Fruit fly (Drosophila melanogaster) whole organism, prepupa: ENCODE data around the gene Snapin.
A peak's percentile ranks its signal among the peaks of the same experiment; 100 is the strongest.

Experiments
- Blimp-1 ChIP-seq: fragments of 200-800 bp; sonication (Bioruptor generic); optimal IDR thresholded peaks from 3 replicates; lab custom pipeline; 2017; ENCODE audit warnings: missing biosample characterization, missing genetic modification characterization, mild to moderate bottlenecking, moderate library complexity, missing genetic modification reagents
- CG10631 ChIP-seq: fragments of 200-800 bp; sonication (Bioruptor generic); optimal IDR thresholded peaks from 2 replicates; lab custom pipeline; 2016; ENCODE audit warnings: missing biosample characterization, missing genetic modification characterization
- CG11294 ChIP-seq: fragments of 200-800 bp; sonication (Bioruptor generic); IDR thresholded peaks from 2 replicates; pipeline ENCODE4 v1.3.6; 2022; ENCODE audit warnings: missing biosample characterization, missing genetic modification characterization
- CG11902 ChIP-seq: fragments of 200-800 bp; sonication (Bioruptor generic); optimal IDR thresholded peaks from 3 replicates; lab custom pipeline; 2016; ENCODE audit warnings: missing biosample characterization, missing genetic modification characterization
- CG15336 ChIP-seq: fragments of 200-800 bp; sonication (Bioruptor generic); IDR thresholded peaks from 2 replicates; pipeline ENCODE4 v1.3.6; 2022; ENCODE audit warnings: missing biosample characterization, missing genetic modification characterization
- CG3032 ChIP-seq: fragments of 200-800 bp; optimal IDR thresholded peaks from 2 replicates; lab custom pipeline; 2019; ENCODE audit warnings: missing biosample characterization, mild to moderate bottlenecking, missing genetic modification characterization, moderate library complexity
- CG31627 ChIP-seq: fragments of 200-800 bp; sonication (Bioruptor generic); optimal IDR thresholded peaks from 3 replicates; lab custom pipeline; 2016; ENCODE audit warnings: missing biosample characterization, missing genetic modification characterization
- CG32006 ChIP-seq: fragments of 200-800 bp; sonication (Bioruptor generic); optimal IDR thresholded peaks from 3 replicates; lab custom pipeline; 2017; ENCODE audit warnings: missing biosample characterization, mild to moderate bottlenecking, missing genetic modification characterization
- CG34406 ChIP-seq: fragments of 200-800 bp; sonication (Bioruptor generic); optimal IDR thresholded peaks from 3 replicates; lab custom pipeline; 2016; ENCODE audit warnings: missing biosample characterization, missing genetic modification characterization
- CG3919 ChIP-seq: fragments of 200-800 bp; sonication (Bioruptor generic); optimal IDR thresholded peaks from 3 replicates; lab custom pipeline; 2016; ENCODE audit warnings: missing biosample characterization, missing genetic modification characterization
- CG4318 ChIP-seq: fragments of 200-800 bp; sonication (Bioruptor generic); optimal IDR thresholded peaks from 3 replicates; lab custom pipeline; 2017; ENCODE audit warnings: missing biosample characterization, mild to moderate bottlenecking, missing genetic modification characterization
- CG6163 ChIP-seq: fragments of 200-800 bp; sonication (Bioruptor generic); IDR thresholded peaks from 3 replicates; pipeline ENCODE4 v1.3.6; 2022; ENCODE audit warnings: missing biosample characterization, missing genetic modification characterization
- CG6808 ChIP-seq: fragments of 200-800 bp; sonication (Bioruptor generic); optimal IDR thresholded peaks from 3 replicates; lab custom pipeline; 2017; ENCODE audit warnings: missing biosample characterization, missing genetic modification characterization, mild to moderate bottlenecking, moderate library complexity, missing genetic modification reagents
- CG6854 ChIP-seq: fragments of 200-800 bp; sonication (Bioruptor generic); optimal IDR thresholded peaks from 2 replicates; lab custom pipeline; 2017; ENCODE audit warnings: missing biosample characterization, mild to moderate bottlenecking, missing genetic modification characterization
- CG7368 ChIP-seq: fragments of 200-800 bp; sonication (Bioruptor generic); optimal IDR thresholded peaks from 3 replicates; lab custom pipeline; 2016; ENCODE audit warnings: missing biosample characterization, missing genetic modification characterization
- CG8119 ChIP-seq: fragments of 200-800 bp; sonication (Bioruptor generic); IDR thresholded peaks from 3 replicates; pipeline ENCODE4 v1.3.6; 2022; ENCODE audit warnings: missing biosample characterization, missing genetic modification characterization
- CG8319 ChIP-seq: fragments of 200-800 bp; sonication (Bioruptor generic); optimal IDR thresholded peaks from 3 replicates; lab custom pipeline; 2016; ENCODE audit warnings: missing biosample characterization, missing genetic modification characterization
- CG8632 ChIP-seq: fragments of 200-800 bp; sonication (Bioruptor generic); optimal IDR thresholded peaks from 3 replicates; lab custom pipeline; 2016; ENCODE audit warnings: missing biosample characterization, missing genetic modification characterization
- CG9139 ChIP-seq: fragments of 200-800 bp; sonication (Bioruptor generic); optimal IDR thresholded peaks from 3 replicates; lab custom pipeline; 2017; ENCODE audit warnings: missing biosample characterization, mild to moderate bottlenecking, missing genetic modification characterization
- Eip78C ChIP-seq: fragments of 200-800 bp; sonication (Bioruptor generic); peaks from one replicate; lab custom pipeline; 2016; ENCODE audit warnings: missing biosample characterization, missing genetic modification characterization
- Ets21C ChIP-seq: fragments of 200-800 bp; sonication (Bioruptor generic); optimal IDR thresholded peaks from 3 replicates; lab custom pipeline; 2016; ENCODE audit warnings: missing biosample characterization, missing genetic modification characterization
- Ets96B ChIP-seq: fragments of 200-800 bp; optimal IDR thresholded peaks from 2 replicates; lab custom pipeline; 2019; ENCODE audit warnings: missing biosample characterization, mild to moderate bottlenecking, missing genetic modification characterization, moderate library complexity
- Hr38 ChIP-seq: sonication (Bioruptor generic); optimal IDR thresholded peaks from 2 replicates; lab custom pipeline; 2016; ENCODE audit warnings: missing biosample characterization, missing genetic modification characterization
- Hr4 ChIP-seq: fragments of 200-800 bp; sonication (Bioruptor generic); optimal IDR thresholded peaks from 3 replicates; lab custom pipeline; 2016; ENCODE audit warnings: missing biosample characterization, missing genetic modification characterization
- Lpt ChIP-seq: fragments of 200-800 bp; sonication (Bioruptor generic); optimal IDR thresholded peaks from 3 replicates; lab custom pipeline; 2016; ENCODE audit warnings: missing biosample characterization, missing genetic modification characterization
- Met ChIP-seq: fragments of 200-800 bp; sonication (Bioruptor generic); optimal IDR thresholded peaks from 3 replicates; lab custom pipeline; 2016; ENCODE audit warnings: missing biosample characterization, missing genetic modification characterization
- OdsH ChIP-seq: fragments of 200-800 bp; sonication (Bioruptor generic); optimal IDR thresholded peaks from 3 replicates; lab custom pipeline; 2016; ENCODE audit warnings: missing biosample characterization, missing genetic modification characterization
- Smox ChIP-seq: fragments of 200-800 bp; sonication (Bioruptor generic); optimal IDR thresholded peaks from 3 replicates; lab custom pipeline; 2016; ENCODE audit warnings: missing biosample characterization, missing genetic modification characterization
- Sox15 ChIP-seq: fragments of 200-800 bp; sonication (Bioruptor generic); optimal IDR thresholded peaks from 3 replicates; lab custom pipeline; 2016; ENCODE audit warnings: missing biosample characterization, missing genetic modification characterization
- achi ChIP-seq: fragments of 200-800 bp; sonication (Bioruptor generic); optimal IDR thresholded peaks from 3 replicates; lab custom pipeline; 2016; ENCODE audit warnings: missing biosample characterization, missing genetic modification characterization
- cyc ChIP-seq: fragments of 200-800 bp; sonication (Bioruptor generic); optimal IDR thresholded peaks from 3 replicates; lab custom pipeline; 2016; ENCODE audit warnings: missing biosample characterization, missing genetic modification characterization
- dac ChIP-seq: fragments of 200-800 bp; sonication (Bioruptor generic); optimal IDR thresholded peaks from 2 replicates; lab custom pipeline; 2017; ENCODE audit warnings: missing biosample characterization, mild to moderate bottlenecking, missing genetic modification characterization
- dsx ChIP-seq: fragments of 200-800 bp; optimal IDR thresholded peaks from 3 replicates; lab custom pipeline; 2019; ENCODE audit warnings: missing biosample characterization, mild to moderate bottlenecking, missing genetic modification characterization, moderate library complexity; ENCODE audit not compliant: poor library complexity, severe bottlenecking
- eg ChIP-seq: fragments of 200-800 bp; sonication (Bioruptor generic); IDR thresholded peaks from 3 replicates; pipeline ENCODE4 v1.3.6; 2022; ENCODE audit warnings: missing biosample characterization, missing genetic modification characterization
- fd59A ChIP-seq: fragments of 200-800 bp; sonication (Bioruptor generic); optimal IDR thresholded peaks from 2 replicates; lab custom pipeline; 2017; ENCODE audit warnings: missing biosample characterization, mild to moderate bottlenecking, missing genetic modification characterization, missing genetic modification reagents
- fd85E ChIP-seq: fragments of 200-800 bp; sonication (Bioruptor generic); optimal IDR thresholded peaks from 3 replicates; lab custom pipeline; 2016; ENCODE audit warnings: missing biosample characterization, missing genetic modification characterization
- fkh ChIP-seq: fragments of 200-800 bp; sonication (Bioruptor generic); optimal IDR thresholded peaks from 3 replicates; lab custom pipeline; 2017; ENCODE audit warnings: missing biosample characterization, mild to moderate bottlenecking, missing genetic modification characterization, moderate library complexity
- lz ChIP-seq: fragments of 200-800 bp; sonication (Bioruptor generic); optimal IDR thresholded peaks from 3 replicates; lab custom pipeline; 2016; ENCODE audit warnings: missing biosample characterization, missing genetic modification characterization
- pdm3 ChIP-seq: fragments of 200-800 bp; sonication (Bioruptor generic); optimal IDR thresholded peaks from 3 replicates; lab custom pipeline; 2016; ENCODE audit warnings: missing biosample characterization, missing genetic modification characterization
- salr ChIP-seq, 2 experiments: fragments of 200-800 bp; sonication (Bioruptor generic); optimal IDR thresholded peaks; 3 replicates each; lab custom pipeline; 2016 to 2018; ENCODE audit warnings: missing biosample characterization in 2 of 2, missing genetic modification characterization in 2 of 2, mild to moderate bottlenecking in 1 of 2
- spab ChIP-seq: fragments of 200-800 bp; sonication (Bioruptor generic); optimal IDR thresholded peaks from 2 replicates; lab custom pipeline; 2017; ENCODE audit warnings: missing biosample characterization, mild to moderate bottlenecking, missing genetic modification characterization, missing genetic modification reagents
- ss ChIP-seq, 2 experiments: fragments of 200-800 bp; sonication (Bioruptor generic); optimal IDR thresholded peaks; 2 replicates in 1 of 2; 3 replicates in 1 of 2; lab custom pipeline; 2017 to 2018; ENCODE audit warnings: mild to moderate bottlenecking in 2 of 2, missing biosample characterization in 2 of 2, missing genetic modification characterization in 2 of 2, moderate library complexity in 1 of 2
- svp ChIP-seq: fragments of 200-800 bp; sonication (Bioruptor generic); peaks from one replicate; lab custom pipeline; 2016; ENCODE audit warnings: missing biosample characterization, missing genetic modification characterization
- topi ChIP-seq: fragments of 200-800 bp; sonication (Bioruptor generic); optimal IDR thresholded peaks from 3 replicates; lab custom pipeline; 2016; ENCODE audit warnings: missing biosample characterization, missing genetic modification characterization
- vri ChIP-seq: fragments of 200-800 bp; sonication (Bioruptor generic); optimal IDR thresholded peaks from 3 replicates; lab custom pipeline; 2016; ENCODE audit warnings: missing biosample characterization, mild to moderate bottlenecking, missing genetic modification characterization

Gene Snapin

dm6 chr2L:2734215-2734614, 25.3 kb downstream of the Snapin start (continued):
- TF ChIP-seq CG32006 (peak; percentile 86), OdsH (GFP tag; lab: Kevin White, UChicago) (peak; percentile 84), eg (peak; percentile 76), Sox15 (peak; percentile 60), CG3032 (tag; lab: Kevin White, UChicago) (peak; percentile 90), CG7368 (GFP tag; lab: Kevin White, UChicago) (peak; percentile 72), CG8119 (GFP tag; lab: Robert Waterston, UW) (peak; percentile 81), Hr4 (GFP tag; lab: Kevin White, UChicago) (peak; percentile 74), Blimp-1 (GFP tag; lab: Kevin White, UChicago) (peak; percentile 31), fd59A (GFP tag; lab: Kevin White, UChicago) (peak; percentile 88), pdm3 (GFP tag; lab: Kevin White, UChicago) (peak; percentile 83), achi (GFP tag; lab: Kevin White, UChicago) (peak; percentile 84), topi (GFP tag; lab: Kevin White, UChicago) (peak; percentile 67), CG31627 (GFP tag; lab: Kevin White, UChicago) (peak; percentile 79), spab (GFP tag; lab: Kevin White, UChicago) (peak; percentile 89), CG11902 (GFP tag; lab: Kevin White, UChicago) (peak; percentile 67), CG8632 (GFP tag; lab: Kevin White, UChicago) (peak; percentile 48), CG9139 (GFP tag; lab: Kevin White, UChicago) (peak; percentile 82)

DNA sequence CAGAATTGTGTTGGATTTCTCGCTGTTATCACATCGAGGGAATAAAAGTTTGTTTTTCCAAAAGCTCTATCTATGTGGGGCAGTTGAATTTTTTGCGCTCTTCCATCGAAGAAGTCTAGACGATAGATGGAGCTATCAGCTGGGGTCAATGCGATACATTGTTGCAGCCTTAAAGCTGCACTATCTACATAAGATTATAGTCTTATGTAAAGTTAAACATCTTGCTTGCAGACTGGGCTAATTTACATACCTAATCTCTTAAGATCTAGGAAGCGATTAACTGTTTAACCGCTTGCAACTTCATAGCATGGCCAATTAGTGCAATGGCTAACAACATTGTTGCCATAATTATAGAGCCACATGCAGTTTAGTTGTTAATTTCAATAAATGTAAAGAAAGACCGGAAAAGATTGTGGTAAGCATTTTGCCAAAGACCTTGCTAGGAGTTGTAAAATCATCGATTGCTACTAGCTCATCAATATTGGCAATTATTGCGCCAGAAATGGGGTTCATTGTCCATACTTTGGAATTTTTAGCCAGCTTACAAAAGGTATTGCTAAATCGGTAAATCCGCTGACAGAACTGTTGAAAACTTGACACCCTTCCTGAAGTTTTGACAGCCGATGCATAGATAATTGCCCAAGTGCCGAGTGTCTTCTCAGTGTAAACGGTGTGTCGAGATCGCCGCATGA, 27.2 kb downstream of the Snapin start:
- TF ChIP-seq dsx (peak; percentile 48), CG15336 (GFP tag; lab: Robert Waterston, UW) (no peak), cyc (GFP tag; lab: Kevin White, UChicago) (no peak), OdsH (GFP tag; lab: Kevin White, UChicago) (no peak), Blimp-1 (GFP tag; lab: Kevin White, UChicago) (no peak)

DNA sequence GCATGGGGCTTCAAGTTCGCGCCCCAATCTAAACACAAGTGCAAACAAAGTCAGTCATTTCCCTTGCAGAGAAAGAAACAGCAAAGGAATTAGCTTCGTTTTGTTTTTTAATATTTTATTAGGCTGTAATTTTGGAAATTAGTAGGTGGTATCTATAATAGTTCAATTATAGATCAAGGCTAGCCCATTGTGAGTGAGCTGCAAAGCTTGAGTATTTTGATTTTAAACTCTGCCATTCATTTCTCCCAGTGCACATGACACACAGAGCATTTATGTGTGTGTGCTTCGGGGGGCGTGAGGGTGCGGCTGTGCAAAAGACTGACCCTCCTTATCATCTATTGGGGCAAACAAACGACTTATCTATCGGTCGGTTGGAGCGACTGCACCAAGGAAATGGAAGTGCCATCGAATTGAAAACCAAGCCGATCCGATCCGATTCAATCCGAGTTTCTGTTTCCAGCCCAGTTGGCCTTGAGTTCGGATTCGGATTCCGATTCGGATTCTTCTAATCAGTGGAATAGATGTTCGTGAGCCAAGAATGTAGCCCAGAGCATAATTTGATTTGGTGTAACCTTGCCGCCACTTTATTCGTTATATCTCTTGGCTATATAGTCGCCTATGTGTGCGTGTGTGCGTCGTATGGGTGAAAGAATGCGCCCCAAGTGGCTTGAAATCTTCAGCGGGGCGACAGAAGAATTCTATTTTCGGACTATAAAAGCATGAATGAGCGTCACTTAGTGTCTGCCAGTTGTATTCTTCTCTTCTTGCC, 27.9 kb downstream of the Snapin start:
- TF ChIP-seq ss (GFP tag; optimal IDR thresholded peaks at IDR 0.05; lab: Kevin White, UChicago) (no peak), salr (GFP tag; optimal IDR thresholded peaks at IDR 0.05; lab: Kevin White, UChicago) (no peak), CG10631 (GFP tag; lab: Kevin White, UChicago) (no peak), CG4318 (GFP tag; lab: Kevin White, UChicago) (peak; percentile 21), Eip78C (GFP tag; lab: Kevin White, UChicago) (peak; percentile 53), CG8119 (GFP tag; lab: Robert Waterston, UW) (peak; percentile 52), Ets96B (tag; lab: Kevin White, UChicago) (no peak), Ets21C (GFP tag; lab: Kevin White, UChicago) (no peak), Met (GFP tag; lab: Kevin White, UChicago) (no peak), CG3919 (GFP tag; lab: Kevin White, UChicago) (peak; percentile 4), spab (GFP tag; lab: Kevin White, UChicago) (no peak), vri (GFP tag; lab: Kevin White, UChicago) (no peak), Smox (no peak), Sox15 (no peak), CG6808 (GFP tag; lab: Kevin White, UChicago) (no peak), Hr38 (no peak), lz (GFP tag; lab: Kevin White, UChicago) (peak; percentile 3), CG34406 (GFP tag; lab: Kevin White, UChicago) (no peak), CG6163 (GFP tag; lab: Robert Waterston, UW) (peak; percentile 53; the same call in 1 of the 3 replicates), CG7368 (GFP tag; lab: Kevin White, UChicago) (no peak), fkh (GFP tag; lab: Kevin White, UChicago) (peak; percentile 14), CG32006 (peak; percentile 72), CG11294 (GFP tag; lab: Robert Waterston, UW) (peak; percentile 53; the same call in 1 of the 2 replicates), fd85E (GFP tag; lab: Kevin White, UChicago) (no peak), CG6854 (GFP tag; lab: Kevin White, UChicago) (no peak), svp (GFP tag; lab: Kevin White, UChicago) (peak; percentile 75), dac (no peak), CG8319 (GFP tag; lab: Kevin White, UChicago) (no peak), CG31627 (GFP tag; lab: Kevin White, UChicago) (no peak), Lpt (GFP tag; lab: Kevin White, UChicago) (no peak)
